Worm (Caenorhabditis elegans) whole organism, young adult: ENCODE measurements around the gene ceh-41.

Experiments used
- B0261.1 ChIP-seq: sonication (generic microtip); optimal IDR thresholded peaks from 2 replicates; lab custom pipeline; 2016; ENCODE audit warnings: mild to moderate bottlenecking, missing genetic modification characterization, moderate library complexity, missing compliant biosample characterization
- C06A6.2 ChIP-seq: fragments of 200-800 bp; sonication (Bioruptor generic); conservative IDR thresholded peaks from 2 replicates; pipeline ENCODE4 v1.3.6; 2022; ENCODE audit warnings: missing genetic modification characterization, missing compliant biosample characterization
- C17E4.6 ChIP-seq: fragments of 200-800 bp; sonication (Bioruptor generic); IDR thresholded peaks from 2 replicates; pipeline ENCODE4 v1.3.6; 2022; ENCODE audit warnings: missing genetic modification reagents, missing genetic modification characterization, missing compliant biosample characterization
- F49E8.2 ChIP-seq: sonication (generic microtip); optimal IDR thresholded peaks from 3 replicates; lab custom pipeline; 2017; ENCODE audit warnings: missing genetic modification characterization, mild to moderate bottlenecking, missing compliant biosample characterization, antibody characterized with exemption, moderate library complexity; ENCODE audit not compliant: insufficient read depth
- Y53G8AR.9 ChIP-seq: fragments of 200-800 bp; sonication (Bioruptor generic); conservative IDR thresholded peaks from 2 replicates; pipeline ENCODE4 v1.3.6; 2022; ENCODE audit warnings: missing genetic modification reagents, missing genetic modification characterization, missing compliant biosample characterization
- ZK185.1 ChIP-seq: sonication (generic microtip); optimal IDR thresholded peaks from 2 replicates; lab custom pipeline; 2016; ENCODE audit warnings: mild to moderate bottlenecking, missing genetic modification characterization, missing compliant biosample characterization; ENCODE audit not compliant: poor library complexity, severe bottlenecking
- attf-5 ChIP-seq: fragments of 200-800 bp; sonication (Bioruptor generic); optimal IDR thresholded peaks from 2 replicates; lab custom pipeline; 2018; ENCODE audit warnings: mild to moderate bottlenecking, missing genetic modification characterization, missing compliant biosample characterization
- attf-6 ChIP-seq: fragments of 200-800 bp; sonication (Bioruptor generic); IDR thresholded peaks from 2 replicates; pipeline ENCODE4 v1.3.6; 2022; ENCODE audit warnings: missing genetic modification reagents, missing genetic modification characterization, missing compliant biosample characterization
- bed-1 ChIP-seq: fragments of 200-800 bp; sonication (Bioruptor generic); IDR thresholded peaks from 2 replicates; pipeline ENCODE4 v1.3.6; 2022; ENCODE audit warnings: missing genetic modification reagents, missing genetic modification characterization, missing compliant biosample characterization
- ccch-3 ChIP-seq: fragments of 200-800 bp; sonication (Bioruptor generic); optimal IDR thresholded peaks from 2 replicates; lab custom pipeline; 2018; ENCODE audit warnings: mild to moderate bottlenecking, missing genetic modification characterization, missing compliant biosample characterization
- cebp-1 ChIP-seq, 2 experiments: fragments of 200-800 bp in 1 of 2; sonication (Bioruptor generic) in 1 of 2; sonication (generic microtip) in 1 of 2; IDR thresholded peaks in 1 of 2; optimal IDR thresholded peaks in 1 of 2; 2 replicates each; pipeline versions ENCODE4 v1.3.6 to Lab custom; 2017 to 2022; ENCODE audit warnings: missing compliant biosample characterization in 2 of 2, missing genetic modification characterization in 2 of 2, mild to moderate bottlenecking in 1 of 2, missing genetic modification reagents in 1 of 2, moderate library complexity in 1 of 2
- cebp-2 ChIP-seq: fragments of 200-800 bp; sonication (Bioruptor generic); IDR thresholded peaks from 2 replicates; pipeline ENCODE4 v1.3.6; 2022; ENCODE audit warnings: missing genetic modification characterization, missing compliant biosample characterization
- ceh-27 ChIP-seq: fragments of 200-800 bp; sonication (Bioruptor generic); optimal IDR thresholded peaks from 2 replicates; lab custom pipeline; 2018; ENCODE audit warnings: mild to moderate bottlenecking, missing genetic modification characterization, moderate library complexity, missing compliant biosample characterization
- ceh-40 ChIP-seq: fragments of 200-800 bp; sonication (Bioruptor generic); IDR thresholded peaks from 2 replicates; pipeline ENCODE4 v1.3.6; 2022; ENCODE audit warnings: missing genetic modification characterization, missing compliant biosample characterization
- die-1 ChIP-seq: sonication (generic microtip); optimal IDR thresholded peaks from 2 replicates; lab custom pipeline; 2016; ENCODE audit warnings: missing genotype, mild to moderate bottlenecking, missing genetic modification characterization, missing compliant biosample characterization
- dpl-1 ChIP-seq: fragments of 150-350 bp; optimal IDR thresholded peaks from 2 replicates; lab custom pipeline; 2014; ENCODE audit warnings: missing biosample characterization, missing genetic modification reagents, missing genetic modification characterization
- efl-1 ChIP-seq: fragments of 150-350 bp; optimal IDR thresholded peaks from 2 replicates; lab custom pipeline; 2014; ENCODE audit warnings: missing biosample characterization, missing genetic modification reagents, missing genetic modification characterization
- egl-18 ChIP-seq: fragments of 200-800 bp; sonication (Bioruptor generic); IDR thresholded peaks from 2 replicates; pipeline ENCODE4 v1.3.6; 2022; ENCODE audit warnings: missing genetic modification reagents, missing genetic modification characterization, missing compliant biosample characterization
- ekl-4 ChIP-seq: fragments of 200-800 bp; sonication (Bioruptor generic); IDR thresholded peaks from 2 replicates; pipeline ENCODE4 v1.3.6; 2022; ENCODE audit warnings: missing genetic modification reagents, missing genetic modification characterization, missing compliant biosample characterization
- him-1 ChIP-seq: sonication (generic microtip); optimal IDR thresholded peaks from 2 replicates; lab custom pipeline; 2016; ENCODE audit warnings: missing genotype, missing genetic modification reagents, missing genetic modification characterization, missing compliant biosample characterization
- hmg-1.2 ChIP-seq: fragments of 200-800 bp; sonication (Bioruptor generic); IDR thresholded peaks from 2 replicates; pipeline ENCODE4 v1.3.6; 2022; ENCODE audit warnings: missing genetic modification reagents, missing genetic modification characterization, missing compliant biosample characterization
- hsf-1 ChIP-seq: fragments of 200-800 bp; sonication (Bioruptor generic); IDR thresholded peaks from 2 replicates; pipeline ENCODE4 v1.3.6; 2022; ENCODE audit warnings: missing genetic modification reagents, missing genetic modification characterization, missing compliant biosample characterization
- lag-1 ChIP-seq: fragments of 200-800 bp; sonication (Bioruptor generic); IDR thresholded peaks from 2 replicates; pipeline ENCODE4 v1.3.6; 2022; ENCODE audit warnings: missing genetic modification reagents, missing genetic modification characterization, missing compliant biosample characterization
- madf-10 ChIP-seq: sonication (generic microtip); optimal IDR thresholded peaks from 2 replicates; lab custom pipeline; 2016; ENCODE audit warnings: mild to moderate bottlenecking, missing genetic modification characterization, missing compliant biosample characterization
- madf-8 ChIP-seq: fragments of 200-800 bp; sonication (Bioruptor generic); conservative IDR thresholded peaks from 2 replicates; pipeline ENCODE4 v1.3.6; 2022; ENCODE audit warnings: missing genetic modification reagents, missing genetic modification characterization, missing compliant biosample characterization
- mcd-1 ChIP-seq: fragments of 200-800 bp; sonication (Bioruptor generic); IDR thresholded peaks from 2 replicates; pipeline ENCODE4 v1.3.6; 2022; ENCODE audit warnings: missing genetic modification reagents, missing genetic modification characterization, missing compliant biosample characterization
- mel-28 ChIP-seq: sonication (generic microtip); optimal IDR thresholded peaks from 2 replicates; lab custom pipeline; 2016; ENCODE audit warnings: borderline replicate concordance, mild to moderate bottlenecking, missing genetic modification characterization, missing compliant biosample characterization
- mes-4 ChIP-seq: sonication (generic microtip); optimal IDR thresholded peaks from 2 replicates; lab custom pipeline; 2016; ENCODE audit warnings: missing genotype, missing genetic modification characterization, missing compliant biosample characterization
- nhr-120 ChIP-seq: fragments of 200-800 bp; sonication (Bioruptor generic); IDR thresholded peaks from 2 replicates; pipeline ENCODE4 v1.3.6; 2022; ENCODE audit warnings: missing genetic modification characterization, missing compliant biosample characterization
- pbrm-1 ChIP-seq: fragments of 200-800 bp; sonication (Bioruptor generic); IDR thresholded peaks from 2 replicates; pipeline ENCODE4 v1.3.6; 2022; ENCODE audit warnings: missing genetic modification reagents, missing genetic modification characterization, missing compliant biosample characterization
- rcor-1 ChIP-seq: fragments of 200-800 bp; sonication (Bioruptor generic); IDR thresholded peaks from 2 replicates; pipeline ENCODE4 v1.3.6; 2022; ENCODE audit warnings: missing genetic modification reagents, missing genetic modification characterization, missing compliant biosample characterization
- repo-1 ChIP-seq: sonication (generic microtip); optimal IDR thresholded peaks from 2 replicates; lab custom pipeline; 2017; ENCODE audit warnings: mild to moderate bottlenecking, missing genetic modification characterization, missing compliant biosample characterization
- snpc-3.4 ChIP-seq: sonication (generic microtip); optimal IDR thresholded peaks from 2 replicates; lab custom pipeline; 2017; ENCODE audit warnings: missing genetic modification characterization, mild to moderate bottlenecking, missing compliant biosample characterization, antibody characterized with exemption, moderate library complexity, missing genotype, missing genetic modification reagents
- snpc-4 ChIP-seq, 5 experiments: fragments of 150-350 bp in 1 of 5; sonication (generic microtip) in 4 of 5; optimal IDR thresholded peaks; 2 replicates each; lab custom pipeline; 2014 to 2018; ENCODE audit warnings: missing genetic modification characterization in 5 of 5, missing biosample characterization in 3 of 5, antibody characterized with exemption in 2 of 5, mild to moderate bottlenecking in 2 of 5, missing compliant biosample characterization in 2 of 5, missing genotype in 2 of 5, moderate library complexity in 2 of 5, missing genetic modification reagents in 1 of 5
- somi-1 ChIP-seq: fragments of 200-800 bp; sonication (Bioruptor generic); optimal IDR thresholded peaks from 2 replicates; lab custom pipeline; 2018; ENCODE audit warnings: mild to moderate bottlenecking, missing genetic modification characterization, missing compliant biosample characterization
- tbp1 ChIP-seq: fragments of 200-800 bp; sonication (Bioruptor generic); optimal IDR thresholded peaks from 2 replicates; lab custom pipeline; 2018; ENCODE audit warnings: mild to moderate bottlenecking, missing genetic modification characterization, missing compliant biosample characterization
- tbx-9 ChIP-seq: sonication (generic microtip); optimal IDR thresholded peaks from 2 replicates; lab custom pipeline; 2016; ENCODE audit warnings: borderline replicate concordance, missing genetic modification characterization, inconsistent platforms, missing compliant biosample characterization
- tlf-1 ChIP-seq: fragments of 200-800 bp; sonication (Bioruptor generic); optimal IDR thresholded peaks from 2 replicates; lab custom pipeline; 2018; ENCODE audit warnings: mild to moderate bottlenecking, missing genetic modification characterization, missing compliant biosample characterization
- ztf-18 ChIP-seq: sonication (generic microtip); optimal IDR thresholded peaks from 2 replicates; lab custom pipeline; 2016; ENCODE audit warnings: missing genotype, mild to moderate bottlenecking, missing genetic modification characterization, missing compliant biosample characterization
- ztf-22 ChIP-seq: fragments of 200-800 bp; sonication (Bioruptor generic); optimal IDR thresholded peaks from 2 replicates; lab custom pipeline; 2018; ENCODE audit warnings: mild to moderate bottlenecking, missing genetic modification characterization, moderate library complexity, missing compliant biosample characterization
- ztf-25 ChIP-seq: fragments of 200-800 bp; sonication (Bioruptor generic); IDR thresholded peaks from 2 replicates; pipeline ENCODE4 v1.3.6; 2022; ENCODE audit warnings: missing genetic modification reagents, missing genetic modification characterization, missing compliant biosample characterization
- ztf-28 ChIP-seq: fragments of 200-800 bp; sonication (Bioruptor generic); IDR thresholded peaks from 2 replicates; pipeline ENCODE4 v1.3.6; 2022; ENCODE audit warnings: missing genetic modification reagents, missing genetic modification characterization, missing compliant biosample characterization

Gene ceh-41

DNA sequence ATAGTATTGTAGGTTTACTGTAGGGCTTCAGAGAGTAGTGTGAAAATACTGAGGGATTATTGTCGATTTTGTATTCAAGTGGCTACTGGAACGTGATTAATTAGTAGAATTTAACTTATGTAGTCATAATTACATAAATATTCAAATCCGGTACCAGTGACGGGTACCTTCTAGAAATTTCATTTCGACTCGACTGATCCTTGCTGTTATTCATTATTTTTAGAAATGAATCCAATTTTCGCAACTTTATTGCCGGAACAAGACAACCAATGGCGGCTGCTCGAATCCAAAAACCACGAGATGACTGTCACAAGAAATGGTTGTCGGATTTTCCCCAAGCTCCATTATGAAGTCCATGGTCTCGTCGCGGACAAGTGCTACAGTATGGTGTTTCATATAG lies 16.5 kb upstream of the ceh-41 start, which contains the start of gene tbx-41:
tbx-41 (plus strand) TSS at position 301 of the 400 bp plus-strand sequence.
- TF ChIP-seq cebp-1 (GFP tag; IDR thresholded peaks at IDR 0.05; lab: Robert Waterston, UW) (no peak), cebp-1 (tag; optimal IDR thresholded peaks at IDR 0.05; lab: Kevin White, UChicago) (no peak), madf-8 (no peak), ztf-25 (GFP tag; lab: Robert Waterston, UW) (no peak), C17E4.6 (GFP tag; lab: Robert Waterston, UW) (no peak), nhr-120 (no peak), hmg-1.2 (GFP tag; lab: Robert Waterston, UW) (no peak), C06A6.2 (GFP tag; lab: Robert Waterston, UW) (no peak), mcd-1 (GFP tag; lab: Robert Waterston, UW) (no peak), egl-18 (GFP tag; lab: Robert Waterston, UW) (no peak), somi-1 (GFP tag; lab: Kevin White, UChicago) (no peak), cebp-2 (GFP tag; lab: Robert Waterston, UW) (no peak)

DNA sequence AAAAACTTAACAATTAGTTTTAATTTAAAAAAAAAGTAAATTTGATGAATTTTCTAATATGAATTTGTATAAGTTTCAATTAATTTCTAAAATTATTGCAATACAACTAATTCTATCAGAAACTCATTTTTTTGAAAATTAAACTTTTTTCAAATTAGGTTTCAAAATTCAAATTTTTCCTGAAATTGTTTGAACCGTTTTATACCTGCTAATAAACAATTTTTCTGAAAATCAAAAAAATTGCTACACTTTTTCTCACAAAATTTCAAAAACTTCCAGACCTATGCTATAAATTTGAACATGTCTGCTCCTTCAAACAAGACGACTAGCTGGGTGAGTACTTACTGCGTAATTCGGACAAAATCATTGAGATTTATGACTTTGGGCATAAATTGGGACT lies 11.9 kb upstream of the ceh-41 start, which contains the start of gene T26C11.8:
T26C11.8 (plus strand) TSS at position 301 of the 400 bp plus-strand sequence.
- TF ChIP-seq ztf-22 (GFP tag; lab: Kevin White, UChicago) = no peak
- TF ChIP-seq nhr-120 = no peak
- TF ChIP-seq mes-4 = no peak
- no peak for TF ChIP-seq hmg-1.2 (GFP tag; lab: Robert Waterston, UW)
- no peak for TF ChIP-seq madf-10 (tag; lab: Kevin White, UChicago)
- no peak for TF ChIP-seq tbp1 (GFP tag; lab: Kevin White, UChicago)
- TF ChIP-seq C06A6.2 (GFP tag; lab: Robert Waterston, UW) = no peak
- no peak for TF ChIP-seq ztf-28 (GFP tag; lab: Robert Waterston, UW)
- TF ChIP-seq F49E8.2 (tag; lab: Kevin White, UChicago) = no peak
- TF ChIP-seq ccch-3 (GFP tag; lab: Kevin White, UChicago) = no peak
- TF ChIP-seq ZK185.1 (tag; lab: Kevin White, UChicago) = no peak
- no peak for TF ChIP-seq Y53G8AR.9
- no peak for TF ChIP-seq attf-6 (GFP tag; lab: Robert Waterston, UW)
- no peak for TF ChIP-seq pbrm-1

DNA sequence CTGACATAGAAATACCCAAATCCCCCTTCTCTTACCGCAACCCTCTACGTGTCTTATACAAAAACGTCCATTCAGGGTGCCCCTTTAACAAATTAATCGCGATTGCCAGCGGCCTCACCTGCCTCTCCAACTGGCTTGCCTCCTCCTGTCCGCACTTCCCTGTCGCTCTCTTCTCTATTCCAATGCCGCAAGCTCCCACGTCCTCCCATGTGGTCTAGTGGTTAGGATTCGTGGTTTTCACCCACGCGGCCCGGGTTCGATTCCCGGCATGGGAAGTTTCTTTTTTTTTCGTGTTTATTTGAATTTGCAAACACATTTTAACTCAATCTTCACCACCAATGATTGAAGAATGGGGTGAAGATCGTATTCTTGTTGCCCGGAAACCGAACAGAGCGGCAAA lies 10.1 kb upstream of the ceh-41 start:
- TF ChIP-seq die-1 (tag; lab: Kevin White, UChicago) (peak; percentile 75), madf-10 (tag; lab: Kevin White, UChicago) (peak; percentile 66), snpc-3.4 (peak; percentile 27), lag-1 (no peak), cebp-1 (GFP tag; IDR thresholded peaks at IDR 0.05; lab: Robert Waterston, UW) (0 out of 2 replicates have a peak, but pooled peaks have one; percentile 43), cebp-1 (tag; optimal IDR thresholded peaks at IDR 0.05; lab: Kevin White, UChicago) (no peak), bed-1 (no peak), tlf-1 (GFP tag; lab: Kevin White, UChicago) (peak; percentile 1), him-1 (tag; lab: Kevin White, UChicago) (peak; percentile 74), attf-5 (GFP tag; lab: Kevin White, UChicago) (peak; percentile 43), snpc-4 (GFP tag; optimal IDR thresholded peaks at IDR 0.05; lab: Kevin White, UChicago) (peak; percentile 55), snpc-4 (tag; optimal IDR thresholded peaks at IDR 0.05; lab: Kevin White, UChicago) (no peak), ztf-28 (GFP tag; lab: Robert Waterston, UW) (0 out of 2 replicates have a peak, but pooled peaks have one; percentile 30), ceh-27 (GFP tag; lab: Kevin White, UChicago) (no peak), ztf-18 (tag; lab: Kevin White, UChicago) (peak; percentile 53), B0261.1 (tag; lab: Kevin White, UChicago) (peak; percentile 94), pbrm-1 (peak; percentile 82), dpl-1 (GFP tag; lab: Kevin White, UChicago) (no peak), repo-1 (tag; lab: Kevin White, UChicago) (no peak), hsf-1 (GFP tag; lab: Robert Waterston, UW) (peak; percentile 44; the same call in 1 of the 2 replicates), attf-6 (GFP tag; lab: Robert Waterston, UW) (no peak), F49E8.2 (tag; lab: Kevin White, UChicago) (no peak), mel-28 (tag; lab: Kevin White, UChicago) (peak; percentile 53), efl-1 (no peak), tbx-9 (tag; lab: Kevin White, UChicago) (peak; percentile 9), ekl-4 (GFP tag; lab: Robert Waterston, UW) (peak; percentile 49), ceh-40 (GFP tag; lab: Robert Waterston, UW) (0 out of 2 replicates have a peak, but pooled peaks have one; percentile 12), rcor-1 (GFP tag; lab: Robert Waterston, UW) (peak; percentile 84), C06A6.2 (GFP tag; lab: Robert Waterston, UW) (no peak; the same call in 1 of the 2 replicates)
